Fruit fly (Drosophila melanogaster) whole organism, wandering third instar larva: Measurements from ENCODE around the gene Tpst.

Experiments used
- Abd-B ChIP-seq: fragments of >200 bp; optimal IDR thresholded peaks from 2 replicates; lab custom pipeline; 2017; ENCODE audit warnings: missing biosample characterization, missing genetic modification characterization
- CG32264 ChIP-seq: fragments of 200-800 bp; sonication (Bioruptor generic); optimal IDR thresholded peaks from 2 replicates; lab custom pipeline; 2016; ENCODE audit warnings: missing biosample characterization, missing genetic modification characterization
- CG9705 ChIP-seq: fragments of 200-800 bp; sonication (Bioruptor generic); optimal IDR thresholded peaks from 2 replicates; lab custom pipeline; 2018; ENCODE audit warnings: missing biosample characterization, mild to moderate bottlenecking, missing genetic modification characterization
- CrebA ChIP-seq: fragments of 200-800 bp; sonication (Bioruptor generic); optimal IDR thresholded peaks from 2 replicates; lab custom pipeline; 2016; ENCODE audit warnings: missing biosample characterization, mild to moderate bottlenecking, missing genetic modification characterization, borderline replicate concordance
- Dfd ChIP-seq: fragments of >200 bp; optimal IDR thresholded peaks from 2 replicates; lab custom pipeline; 2017; ENCODE audit warnings: missing biosample characterization, missing genetic modification characterization
- Dif ChIP-seq: fragments of 200-275, 200-300 bp; sonication (Bioruptor generic); optimal IDR thresholded peaks from 2 replicates; lab custom pipeline; 2018; ENCODE audit warnings: missing biosample characterization, missing genetic modification characterization; ENCODE audit not compliant: partially characterized antibody
- GATAd ChIP-seq: sonication (Bioruptor generic); optimal IDR thresholded peaks from 2 replicates; lab custom pipeline; 2016; ENCODE audit warnings: missing biosample characterization, missing genetic modification characterization
- HLH106 ChIP-seq: fragments of 200-800 bp; optimal IDR thresholded peaks from 3 replicates; lab custom pipeline; 2019; ENCODE audit warnings: missing biosample characterization, mild to moderate bottlenecking, missing genetic modification characterization, moderate library complexity
- Hnf4 ChIP-seq: fragments of 200-800 bp; sonication (Bioruptor generic); optimal IDR thresholded peaks from 2 replicates; lab custom pipeline; 2016; ENCODE audit warnings: missing biosample characterization, mild to moderate bottlenecking, missing genetic modification characterization
- Hr78 ChIP-seq: fragments of >200 bp; optimal IDR thresholded peaks from 2 replicates; lab custom pipeline; 2017; ENCODE audit warnings: missing biosample characterization, missing genetic modification characterization
- Hr83 ChIP-seq: fragments of 200-300 bp; sonication (Bioruptor generic); optimal IDR thresholded peaks from 2 replicates; lab custom pipeline; 2016; ENCODE audit warnings: missing biosample characterization, mild to moderate bottlenecking, missing genetic modification characterization, moderate library complexity; ENCODE audit not compliant: poor library complexity, severe bottlenecking
- Jra ChIP-seq: sonication (Bioruptor generic); optimal IDR thresholded peaks from 2 replicates; lab custom pipeline; 2016; ENCODE audit warnings: missing biosample characterization, missing genetic modification characterization
- Mio ChIP-seq: sonication (Bioruptor generic); optimal IDR thresholded peaks from 2 replicates; lab custom pipeline; 2016; ENCODE audit warnings: missing biosample characterization, missing genetic modification characterization
- Myc ChIP-seq: fragments of >200 bp; optimal IDR thresholded peaks from 2 replicates; lab custom pipeline; 2017
- N ChIP-seq: fragments of >200 bp; optimal IDR thresholded peaks from 2 replicates; lab custom pipeline; 2018; ENCODE audit warnings: missing biosample characterization, missing external identifiers, missing genetic modification characterization
- OdsH ChIP-seq: fragments of 200-800 bp; sonication (Bioruptor generic); optimal IDR thresholded peaks from 2 replicates; lab custom pipeline; 2016; ENCODE audit warnings: missing biosample characterization, mild to moderate bottlenecking, missing genetic modification characterization
- Rel ChIP-seq, 2 experiments: fragments of 200-800 bp; sonication (Bioruptor generic) in 1 of 2; optimal IDR thresholded peaks; 2 replicates in 1 of 2; 3 replicates in 1 of 2; lab custom pipeline; 2016 to 2019; ENCODE audit warnings: mild to moderate bottlenecking in 2 of 2, missing biosample characterization in 2 of 2, missing genetic modification characterization in 2 of 2, moderate library complexity in 1 of 2
- Sp1 ChIP-seq: fragments of 200-800 bp; sonication (Bioruptor generic); optimal IDR thresholded peaks from 3 replicates; lab custom pipeline; 2019; ENCODE audit warnings: missing biosample characterization, mild to moderate bottlenecking, missing genetic modification characterization, moderate library complexity
- Vsx2 ChIP-seq: fragments of 200-300, 225-300 bp; sonication (Bioruptor generic); optimal IDR thresholded peaks from 2 replicates; lab custom pipeline; 2018; ENCODE audit warnings: missing biosample characterization, missing genetic modification characterization; ENCODE audit not compliant: partially characterized antibody
- br ChIP-seq: fragments of 200-800 bp; sonication (Bioruptor generic); optimal IDR thresholded peaks from 2 replicates; lab custom pipeline; 2016; ENCODE audit warnings: missing biosample characterization, missing genetic modification characterization
- brk ChIP-seq: fragments of 200-800 bp; sonication (Bioruptor generic); optimal IDR thresholded peaks from 2 replicates; lab custom pipeline; 2016; ENCODE audit warnings: missing biosample characterization, mild to moderate bottlenecking, missing genetic modification characterization
- dl ChIP-seq, 2 experiments: fragments of 175-275, 200-275 bp in 1 of 2; fragments of 200-275 bp in 1 of 2; sonication (Bioruptor generic); optimal IDR thresholded peaks; lab custom pipeline; 2018; ENCODE audit warnings: mild to moderate bottlenecking in 2 of 2, missing biosample characterization in 2 of 2, missing genetic modification characterization in 2 of 2, moderate library complexity in 2 of 2; ENCODE audit not compliant: partially characterized antibody in 2 of 2, insufficient read depth in 1 of 2
- dmrt93B ChIP-seq: fragments of 200-800 bp; sonication (Bioruptor generic); optimal IDR thresholded peaks from 2 replicates; lab custom pipeline; 2018; ENCODE audit warnings: missing biosample characterization, mild to moderate bottlenecking, missing genetic modification characterization
- dsf ChIP-seq: sonication (Bioruptor generic); optimal IDR thresholded peaks from 2 replicates; lab custom pipeline; 2016; ENCODE audit warnings: missing biosample characterization, missing genetic modification characterization, borderline replicate concordance
- ey ChIP-seq: fragments of 200-800 bp; sonication (Bioruptor generic); optimal IDR thresholded peaks from 2 replicates; lab custom pipeline; 2016; ENCODE audit warnings: missing biosample characterization, missing genetic modification characterization
- foxo ChIP-seq, 2 experiments: fragments of 200-800 bp; sonication (Bioruptor generic); optimal IDR thresholded peaks; 2 replicates in 1 of 2; 3 replicates in 1 of 2; lab custom pipeline; 2016 to 2017; ENCODE audit warnings: missing biosample characterization in 2 of 2, missing genetic modification characterization in 2 of 2
- fru ChIP-seq: fragments of 200-800 bp; sonication (Bioruptor generic); optimal IDR thresholded peaks from 3 replicates; lab custom pipeline; 2016; ENCODE audit warnings: missing biosample characterization, mild to moderate bottlenecking, missing genetic modification characterization
- h ChIP-seq: fragments of 200-800 bp; sonication (Bioruptor generic); optimal IDR thresholded peaks from 3 replicates; lab custom pipeline; 2016; ENCODE audit warnings: missing biosample characterization, mild to moderate bottlenecking, missing genetic modification characterization
- jim ChIP-seq: fragments of 175-275, 200-325 bp; sonication (Bioruptor generic); optimal IDR thresholded peaks from 2 replicates; lab custom pipeline; 2016; ENCODE audit warnings: missing biosample characterization, mild to moderate bottlenecking, missing genetic modification characterization
- lola ChIP-seq: fragments of >200 bp; optimal IDR thresholded peaks from 2 replicates; lab custom pipeline; 2017; ENCODE audit warnings: missing biosample characterization, missing genetic modification characterization
- pan ChIP-seq: fragments of >200 bp; optimal IDR thresholded peaks from 2 replicates; lab custom pipeline; 2017
- psq ChIP-seq: fragments of 200-800 bp; sonication (Bioruptor generic); optimal IDR thresholded peaks from 3 replicates; lab custom pipeline; 2017; ENCODE audit warnings: missing biosample characterization, mild to moderate bottlenecking, missing genetic modification characterization, moderate library complexity
- rgr ChIP-seq: fragments of 200-800 bp; sonication (Bioruptor generic); optimal IDR thresholded peaks from 3 replicates; lab custom pipeline; 2016; ENCODE audit warnings: missing biosample characterization, mild to moderate bottlenecking, missing genetic modification characterization
- sage ChIP-seq: fragments of 200-800 bp; sonication (Bioruptor generic); optimal IDR thresholded peaks from 2 replicates; lab custom pipeline; 2016; ENCODE audit warnings: missing biosample characterization, mild to moderate bottlenecking, missing genetic modification characterization
- sv ChIP-seq: fragments of 200-800 bp; sonication (Bioruptor generic); optimal IDR thresholded peaks from 3 replicates; lab custom pipeline; 2016; ENCODE audit warnings: missing biosample characterization, missing genetic modification characterization
- tai ChIP-seq: sonication (Bioruptor generic); optimal IDR thresholded peaks from 2 replicates; lab custom pipeline; 2016; ENCODE audit warnings: missing biosample characterization, missing genetic modification characterization
- usp ChIP-seq: fragments of >200 bp; optimal IDR thresholded peaks from 2 replicates; lab custom pipeline; 2017; ENCODE audit warnings: missing biosample characterization, missing genetic modification characterization
- woc ChIP-seq: sonication (Bioruptor generic); optimal IDR thresholded peaks from 2 replicates; lab custom pipeline; 2016; ENCODE audit warnings: missing biosample characterization, mild to moderate bottlenecking, missing genetic modification characterization

Gene Tpst

dm6 chrX:13563483-13564443 is at the start of gene Tpst, which contains the start of gene CG46311:
Gene Tpst (plus strand): TSS chrX:13563823.
Gene CG46311 (plus strand): TSS chrX:13563823.
- TF ChIP-seq CG9705 (GFP tag; lab: Kevin White, UChicago) (peak; percentile 22), HLH106 (tag; lab: Kevin White, UChicago) (peak; percentile 43), Hr78 (GFP tag; lab: Kevin White, UChicago) (no peak), pan (lab: Kevin White, UChicago) (no peak), Jra (GFP tag; lab: Kevin White, UChicago) (peak; percentile 1), usp (GFP tag; lab: Kevin White, UChicago) (no peak), Hnf4 (GFP tag; lab: Kevin White, UChicago) (peak; percentile 48), Myc (lab: Kevin White, UChicago) (peak; percentile 71), woc (no peak), ey (GFP tag; lab: Kevin White, UChicago) (peak; percentile 28), lola (GFP tag; lab: Kevin White, UChicago) (no peak), Abd-B (no peak), h (peak; percentile 54), brk (GFP tag; lab: Kevin White, UChicago) (no peak), Hr83 (GFP tag; lab: Kevin White, UChicago) (peak; percentile 9), Dfd (no peak), rgr (GFP tag; lab: Kevin White, UChicago) (peak; percentile 46), CrebA (GFP tag; lab: Kevin White, UChicago) (no peak), fru (GFP tag; lab: Kevin White, UChicago) (peak; percentile 40), sv (GFP tag; lab: Kevin White, UChicago) (peak; percentile 24), Mio (GFP tag; lab: Kevin White, UChicago) (no peak), foxo (GFP tag; optimal IDR thresholded peaks at IDR 0.05; lab: Kevin White, UChicago) (peak in 1 of 2 experiments; percentile 71), tai (GFP tag; lab: Kevin White, UChicago) (peak; percentile 47), OdsH (GFP tag; lab: Kevin White, UChicago) (peak; percentile 53), N (GFP tag; lab: Kevin White, UChicago) (no peak), psq (peak; percentile 41), GATAd (GFP tag; lab: Kevin White, UChicago) (no peak), dl (GFP tag; optimal IDR thresholded peaks at IDR 0.05; lab: Kevin White, UChicago; ENCODE audit: insufficient read depth in 1 of 2, partially characterized antibody in 2 of 2) (no peak), Vsx2 (GFP tag; lab: Kevin White, UChicago) (no peak), sage (GFP tag; lab: Kevin White, UChicago) (no peak), Dif (peak; percentile 44), CG32264 (GFP tag; lab: Kevin White, UChicago) (no peak), Sp1 (GFP tag; lab: Kevin White, UChicago) (peak; percentile 49), br (GFP tag; lab: Kevin White, UChicago) (peak; percentile 35), Rel (GFP tag; optimal IDR thresholded peaks at IDR 0.05; lab: Kevin White, UChicago) (no peak), Rel (tag; optimal IDR thresholded peaks at IDR 0.05; lab: Kevin White, UChicago) (peak; percentile 50), dmrt93B (no peak), dsf (GFP tag; lab: Kevin White, UChicago) (no peak), jim (GFP tag; lab: Kevin White, UChicago) (no peak)

dm6 chrX:13527706-13528105 is 35.9 kb upstream of the Tpst start, which contains the start of gene CG15754:
Gene CG15754 (plus strand): TSS chrX:13528006.
- TF ChIP-seq dl (GFP tag; optimal IDR thresholded peaks at IDR 0.05; lab: Kevin White, UChicago; ENCODE audit: insufficient read depth in 1 of 2, partially characterized antibody in 2 of 2) (no peak), GATAd (GFP tag; lab: Kevin White, UChicago) (no peak), dsf (GFP tag; lab: Kevin White, UChicago) (no peak)
- TF ChIP-seq, all 38 proteins: peak for 0
